Worm (Caenorhabditis elegans) whole organism, young adult: Measurements from ENCODE around the gene flp-4.
"Not testable (repeated sequence)": the region's sequence is repeated elsewhere in the genome, so short reads cannot be mapped to it uniquely, and the experiment has no call there.

ENCODE experiments used
- F33H1.4 ChIP-seq: fragments of 200-800 bp; sonication (Bioruptor generic); IDR thresholded peaks from 2 replicates; pipeline ENCODE4 v1.3.6; 2022; ENCODE audit warnings: missing genetic modification reagents, missing genetic modification characterization, missing compliant biosample characterization
- Y53F4B.3 ChIP-seq: fragments of 200-800 bp; sonication (Bioruptor generic); IDR thresholded peaks from 2 replicates; pipeline ENCODE4 v1.3.6; 2022; ENCODE audit warnings: missing genetic modification reagents, missing genetic modification characterization, missing compliant biosample characterization
- Y56A3A.18 ChIP-seq: fragments of 200-800 bp; sonication (Bioruptor generic); IDR thresholded peaks from 2 replicates; pipeline ENCODE4 v1.3.6; 2022; ENCODE audit warnings: missing genetic modification reagents, missing genetic modification characterization, missing compliant biosample characterization
- Y67H2A.10 ChIP-seq: fragments of 200-800 bp; sonication (Bioruptor generic); conservative IDR thresholded peaks from 2 replicates; pipeline ENCODE4 v1.3.6; 2022; ENCODE audit warnings: missing genetic modification reagents, missing genetic modification characterization, missing compliant biosample characterization
- ZK185.1 ChIP-seq: sonication (generic microtip); optimal IDR thresholded peaks from 2 replicates; lab custom pipeline; 2016; ENCODE audit warnings: mild to moderate bottlenecking, missing genetic modification characterization, missing compliant biosample characterization; ENCODE audit not compliant: poor library complexity, severe bottlenecking
- akir-1 ChIP-seq: fragments of 200-800 bp; sonication (Bioruptor generic); optimal IDR thresholded peaks from 2 replicates; lab custom pipeline; 2018; ENCODE audit warnings: mild to moderate bottlenecking, missing genetic modification characterization, moderate library complexity, missing compliant biosample characterization
- aptf-3 ChIP-seq: fragments of 200-800 bp; sonication (Bioruptor generic); IDR thresholded peaks from 2 replicates; pipeline ENCODE4 v1.3.6; 2022; ENCODE audit warnings: missing genetic modification characterization, missing compliant biosample characterization
- atf-7 ChIP-seq: sonication (generic microtip); optimal IDR thresholded peaks from 2 replicates; lab custom pipeline; 2017; ENCODE audit warnings: mild to moderate bottlenecking, missing genetic modification characterization, missing compliant biosample characterization
- attf-5 ChIP-seq: fragments of 200-800 bp; sonication (Bioruptor generic); optimal IDR thresholded peaks from 2 replicates; lab custom pipeline; 2018; ENCODE audit warnings: mild to moderate bottlenecking, missing genetic modification characterization, missing compliant biosample characterization
- ccch-3 ChIP-seq: fragments of 200-800 bp; sonication (Bioruptor generic); optimal IDR thresholded peaks from 2 replicates; lab custom pipeline; 2018; ENCODE audit warnings: mild to moderate bottlenecking, missing genetic modification characterization, missing compliant biosample characterization
- cebp-1 ChIP-seq, 2 experiments: fragments of 200-800 bp in 1 of 2; sonication (Bioruptor generic) in 1 of 2; sonication (generic microtip) in 1 of 2; IDR thresholded peaks in 1 of 2; optimal IDR thresholded peaks in 1 of 2; 2 replicates each; pipeline versions ENCODE4 v1.3.6 to Lab custom; 2017 to 2022; ENCODE audit warnings: missing compliant biosample characterization in 2 of 2, missing genetic modification characterization in 2 of 2, mild to moderate bottlenecking in 1 of 2, missing genetic modification reagents in 1 of 2, moderate library complexity in 1 of 2
- ceh-100 ChIP-seq: fragments of 200-800 bp; sonication (Bioruptor generic); IDR thresholded peaks from 2 replicates; pipeline ENCODE4 v1.3.6; 2022; ENCODE audit warnings: missing genetic modification reagents, missing genetic modification characterization, missing compliant biosample characterization
- ceh-40 ChIP-seq: fragments of 200-800 bp; sonication (Bioruptor generic); IDR thresholded peaks from 2 replicates; pipeline ENCODE4 v1.3.6; 2022; ENCODE audit warnings: missing genetic modification characterization, missing compliant biosample characterization
- ceh-58 ChIP-seq: fragments of 200-800 bp; sonication (Bioruptor generic); IDR thresholded peaks from 2 replicates; pipeline ENCODE4 v1.3.6; 2022; ENCODE audit warnings: missing genetic modification characterization, missing compliant biosample characterization
- dox-1 ChIP-seq: fragments of 200-800 bp; sonication (Bioruptor generic); IDR thresholded peaks from 2 replicates; pipeline ENCODE4 v1.3.6; 2022; ENCODE audit warnings: missing genetic modification reagents, missing genetic modification characterization, missing compliant biosample characterization
- dpl-1 ChIP-seq: fragments of 150-350 bp; optimal IDR thresholded peaks from 2 replicates; lab custom pipeline; 2014; ENCODE audit warnings: missing biosample characterization, missing genetic modification reagents, missing genetic modification characterization
- egl-18 ChIP-seq: fragments of 200-800 bp; sonication (Bioruptor generic); IDR thresholded peaks from 2 replicates; pipeline ENCODE4 v1.3.6; 2022; ENCODE audit warnings: missing genetic modification reagents, missing genetic modification characterization, missing compliant biosample characterization
- ekl-4 ChIP-seq: fragments of 200-800 bp; sonication (Bioruptor generic); IDR thresholded peaks from 2 replicates; pipeline ENCODE4 v1.3.6; 2022; ENCODE audit warnings: missing genetic modification reagents, missing genetic modification characterization, missing compliant biosample characterization
- fkh-3 ChIP-seq: sonication (generic microtip); optimal IDR thresholded peaks from 2 replicates; lab custom pipeline; 2016; ENCODE audit warnings: mild to moderate bottlenecking, missing genetic modification characterization, missing compliant biosample characterization
- hlh-26 ChIP-seq: fragments of 200-800 bp; sonication (Bioruptor generic); conservative IDR thresholded peaks from 2 replicates; pipeline ENCODE4 v1.3.6; 2022; ENCODE audit warnings: missing genetic modification reagents, missing genetic modification characterization, missing compliant biosample characterization
- hrde-1 ChIP-seq: sonication (generic microtip); optimal IDR thresholded peaks from 2 replicates; lab custom pipeline; 2016; ENCODE audit warnings: missing genetic modification characterization, mild to moderate bottlenecking, missing compliant biosample characterization, moderate library complexity, missing genotype, missing genetic modification reagents, borderline replicate concordance
- lag-1 ChIP-seq: fragments of 200-800 bp; sonication (Bioruptor generic); IDR thresholded peaks from 2 replicates; pipeline ENCODE4 v1.3.6; 2022; ENCODE audit warnings: missing genetic modification reagents, missing genetic modification characterization, missing compliant biosample characterization
- lin-35 ChIP-seq, 3 experiments: fragments of 150-350 bp in 2 of 3; sonication (generic microtip) in 1 of 3; optimal IDR thresholded peaks; 2 replicates each; lab custom pipeline; 2014 to 2018; ENCODE audit warnings: missing biosample characterization in 3 of 3, missing genetic modification characterization in 3 of 3, missing genetic modification reagents in 3 of 3
- lin-40 ChIP-seq: sonication (generic microtip); optimal IDR thresholded peaks from 2 replicates; lab custom pipeline; 2016; ENCODE audit warnings: missing genetic modification characterization, mild to moderate bottlenecking, missing compliant biosample characterization, missing genotype, missing genetic modification reagents
- lin-54 ChIP-seq: fragments of 200-800 bp; sonication (Bioruptor generic); optimal IDR thresholded peaks from 2 replicates; lab custom pipeline; 2018; ENCODE audit warnings: mild to moderate bottlenecking, missing genetic modification characterization, missing compliant biosample characterization
- lir-1 ChIP-seq: fragments of 200-800 bp; sonication (Bioruptor generic); conservative IDR thresholded peaks from 2 replicates; pipeline ENCODE4 v1.3.6; 2022; ENCODE audit warnings: missing genetic modification reagents, missing genetic modification characterization, missing compliant biosample characterization
- madf-3 ChIP-seq: fragments of 200-800 bp; sonication (Bioruptor generic); IDR thresholded peaks from 2 replicates; pipeline ENCODE4 v1.3.6; 2022; ENCODE audit warnings: missing genetic modification reagents, missing genetic modification characterization, missing compliant biosample characterization
- madf-8 ChIP-seq: fragments of 200-800 bp; sonication (Bioruptor generic); conservative IDR thresholded peaks from 2 replicates; pipeline ENCODE4 v1.3.6; 2022; ENCODE audit warnings: missing genetic modification reagents, missing genetic modification characterization, missing compliant biosample characterization
- mcd-1 ChIP-seq: fragments of 200-800 bp; sonication (Bioruptor generic); IDR thresholded peaks from 2 replicates; pipeline ENCODE4 v1.3.6; 2022; ENCODE audit warnings: missing genetic modification reagents, missing genetic modification characterization, missing compliant biosample characterization
- mes-4 ChIP-seq: sonication (generic microtip); optimal IDR thresholded peaks from 2 replicates; lab custom pipeline; 2016; ENCODE audit warnings: missing genotype, missing genetic modification characterization, missing compliant biosample characterization
- nfya-1 ChIP-seq: sonication (generic microtip); optimal IDR thresholded peaks from 2 replicates; lab custom pipeline; 2017; ENCODE audit warnings: antibody characterized with exemption, missing compliant biosample characterization, missing genetic modification characterization, borderline replicate concordance; ENCODE audit not compliant: insufficient read depth
- nhr-179 ChIP-seq: sonication (generic microtip); optimal IDR thresholded peaks from 2 replicates; lab custom pipeline; 2016; ENCODE audit warnings: mild to moderate bottlenecking, missing genetic modification characterization, missing compliant biosample characterization
- nhr-90 ChIP-seq: sonication (generic microtip); optimal IDR thresholded peaks from 2 replicates; lab custom pipeline; 2016; ENCODE audit warnings: missing genotype, mild to moderate bottlenecking, missing genetic modification characterization, missing compliant biosample characterization
- pbrm-1 ChIP-seq: fragments of 200-800 bp; sonication (Bioruptor generic); IDR thresholded peaks from 2 replicates; pipeline ENCODE4 v1.3.6; 2022; ENCODE audit warnings: missing genetic modification reagents, missing genetic modification characterization, missing compliant biosample characterization
- sea-2 ChIP-seq: fragments of 200-800 bp; sonication (Bioruptor generic); IDR thresholded peaks from 2 replicates; pipeline ENCODE4 v1.3.6; 2022; ENCODE audit warnings: missing genetic modification characterization, missing compliant biosample characterization
- snpc-1.3 ChIP-seq: sonication (generic microtip); optimal IDR thresholded peaks from 2 replicates; lab custom pipeline; 2017; ENCODE audit warnings: missing genetic modification characterization, mild to moderate bottlenecking, missing compliant biosample characterization, antibody characterized with exemption, moderate library complexity, missing genotype, missing genetic modification reagents; ENCODE audit not compliant: insufficient read depth
- tlf-1 ChIP-seq: fragments of 200-800 bp; sonication (Bioruptor generic); optimal IDR thresholded peaks from 2 replicates; lab custom pipeline; 2018; ENCODE audit warnings: mild to moderate bottlenecking, missing genetic modification characterization, missing compliant biosample characterization
- xnd-1 ChIP-seq: sonication (generic microtip); optimal IDR thresholded peaks from 2 replicates; lab custom pipeline; 2016; ENCODE audit warnings: missing genotype, missing genetic modification reagents, missing genetic modification characterization, missing compliant biosample characterization

The flp-4 gene

ce11 chrII:10001546-10001945, 47.1 kb upstream of the flp-4 start, which contains the start of gene ZK892.3:
Gene ZK892.3, plus strand, starts transcription at chrII:10001846.
- TF ChIP-seq ceh-100 (GFP tag; lab: Robert Waterston, UW) (no peak), lag-1 (GFP tag; lab: Robert Waterston, UW) (no peak)

ce11 chrII:10006266-10006665, 42.4 kb upstream of the flp-4 start, which contains the start of gene ZK892.4:
Gene ZK892.4, plus strand, starts transcription at chrII:10006566.
- not testable (repeated sequence) for TF ChIP-seq snpc-1.3; dox-1; ccch-3 (GFP tag; lab: Kevin White, UChicago)
- TF ChIP-seq, all 124 proteins: peak for 0; not testable (repeated sequence) for 124

ce11 chrII:10007917-10008316, 40.8 kb upstream of the flp-4 start, which contains the start of gene ZK892.5:
Gene ZK892.5, plus strand, starts transcription at chrII:10008217.
- TF ChIP-seq aptf-3 (GFP tag; lab: Robert Waterston, UW): no peak

- TF ChIP-seq snpc-1.3 (no peak), pbrm-1 (no peak)
- TF ChIP-seq, all 124 proteins: peak for 0
Measured at ce11 chrII:10008552-10008951, 40.1 kb upstream of the flp-4 start.

- TF ChIP-seq dpl-1 (GFP tag; lab: Kevin White, UChicago) (no peak), xnd-1 (tag; lab: Kevin White, UChicago) (no peak), lin-40 (tag; lab: Kevin White, UChicago) (no peak)
Measured at ce11 chrII:10010914-10011313, 37.8 kb upstream of the flp-4 start.

ce11 chrII:10011733-10012132, 36.9 kb upstream of the flp-4 start:
- TF ChIP-seq lin-54 (GFP tag; lab: Kevin White, UChicago): no peak
- no peak for TF ChIP-seq sea-2 (GFP tag; lab: Robert Waterston, UW)
- TF ChIP-seq ceh-40 (GFP tag; lab: Robert Waterston, UW): no peak
- TF ChIP-seq Y53F4B.3 (GFP tag; lab: Robert Waterston, UW): no peak
- no peak for TF ChIP-seq ceh-100 (GFP tag; lab: Robert Waterston, UW)
- TF ChIP-seq akir-1 (GFP tag; lab: Kevin White, UChicago): no peak
- TF ChIP-seq madf-3: no peak
- no peak for TF ChIP-seq nfya-1 (tag; lab: Kevin White, UChicago)
- no peak for TF ChIP-seq ZK185.1 (tag; lab: Kevin White, UChicago)
- no peak for TF ChIP-seq nhr-90
- no peak for TF ChIP-seq hrde-1
- no peak for TF ChIP-seq tlf-1 (GFP tag; lab: Kevin White, UChicago)
- no peak for TF ChIP-seq attf-5 (GFP tag; lab: Kevin White, UChicago)
- no peak for TF ChIP-seq mes-4 (tag; lab: Kevin White, UChicago)
- TF ChIP-seq madf-8 (GFP tag; lab: Robert Waterston, UW): no peak
- TF ChIP-seq Y67H2A.10 (GFP tag; lab: Robert Waterston, UW): no peak
- TF ChIP-seq, all 124 proteins: peak for 0

- no peak for TF ChIP-seq mcd-1 (GFP tag; lab: Robert Waterston, UW)
- no peak for TF ChIP-seq lin-35 (GFP tag; optimal IDR thresholded peaks at IDR 0.05; lab: Kevin White, UChicago)
- no peak for TF ChIP-seq fkh-3
- no peak for TF ChIP-seq xnd-1 (tag; lab: Kevin White, UChicago)
- no peak for TF ChIP-seq hlh-26 (GFP tag; lab: Robert Waterston, UW)
- TF ChIP-seq ceh-58 (GFP tag; lab: Robert Waterston, UW): no peak
- TF ChIP-seq nhr-179: no peak
- TF ChIP-seq cebp-1 (GFP tag; IDR thresholded peaks at IDR 0.05; lab: Robert Waterston, UW): no peak
- TF ChIP-seq cebp-1 (tag; optimal IDR thresholded peaks at IDR 0.05; lab: Kevin White, UChicago): peak; percentile 5
- TF ChIP-seq ekl-4 (GFP tag; lab: Robert Waterston, UW): no peak
- no peak for TF ChIP-seq atf-7 (tag; lab: Kevin White, UChicago)
- no peak for TF ChIP-seq egl-18 (GFP tag; lab: Robert Waterston, UW)
- TF ChIP-seq lir-1 (GFP tag; lab: Robert Waterston, UW): no peak
- TF ChIP-seq Y56A3A.18 (GFP tag; lab: Robert Waterston, UW): 0 out of 2 replicates have a peak, but pooled peaks have one; percentile 16
- TF ChIP-seq F33H1.4: no peak
Measured at ce11 chrII:10012490-10012889, 36.2 kb upstream of the flp-4 start.
